Worm (Caenorhabditis elegans) whole organism, L2 larva: ENCODE measurements around the gene srh-208.
A peak's percentile ranks its signal among the peaks of the same experiment; 100 is the strongest.

Experiments
- C34F6.9 ChIP-seq: fragments of 150-350 bp; optimal IDR thresholded peaks from 2 replicates; lab custom pipeline; 2014; ENCODE audit warnings: missing biosample characterization, missing genetic modification characterization
- F13H6.1 ChIP-seq: sonication (generic microtip); optimal IDR thresholded peaks from 2 replicates; lab custom pipeline; 2016; ENCODE audit warnings: missing genetic modification characterization, missing compliant biosample characterization
- R02D3.7 ChIP-seq: fragments of 150-350 bp; optimal IDR thresholded peaks from 2 replicates; lab custom pipeline; 2014; ENCODE audit warnings: missing biosample characterization, missing genetic modification characterization
- Y55F3AM.14 ChIP-seq: fragments of 200-800 bp; sonication (Bioruptor generic); optimal IDR thresholded peaks from 2 replicates; lab custom pipeline; 2018; ENCODE audit warnings: mild to moderate bottlenecking, missing genetic modification characterization, missing compliant biosample characterization
- aly-2 ChIP-seq: fragments of 150-350 bp; optimal IDR thresholded peaks from 2 replicates; lab custom pipeline; 2014; ENCODE audit warnings: missing biosample characterization, missing genetic modification characterization
- ama-1 ChIP-seq: fragments of 150-350 bp; optimal IDR thresholded peaks from 2 replicates; lab custom pipeline; 2018; ENCODE audit warnings: inconsistent platforms
- ceh-16 ChIP-seq: fragments of 150-350 bp; optimal IDR thresholded peaks from 2 replicates; lab custom pipeline; 2014; ENCODE audit warnings: missing biosample characterization, missing genetic modification characterization
- crh-2 ChIP-seq: sonication (generic microtip); optimal IDR thresholded peaks from 2 replicates; lab custom pipeline; 2017; ENCODE audit warnings: missing biosample characterization, missing genetic modification characterization
- elt-1 ChIP-seq: fragments of 150-350 bp; optimal IDR thresholded peaks from 2 replicates; lab custom pipeline; 2014; ENCODE audit warnings: missing biosample characterization, missing genetic modification characterization
- elt-3 ChIP-seq: sonication (generic microtip); optimal IDR thresholded peaks from 2 replicates; lab custom pipeline; 2017; ENCODE audit warnings: missing biosample characterization, missing genetic modification characterization
- fos-1 ChIP-seq: fragments of 150-350 bp; optimal IDR thresholded peaks from 2 replicates; lab custom pipeline; 2014; ENCODE audit warnings: missing biosample characterization, missing genetic modification characterization
- lin-11 ChIP-seq: fragments of 150-350 bp; sonication (generic microtip); optimal IDR thresholded peaks from 2 replicates; lab custom pipeline; 2014; ENCODE audit warnings: missing biosample characterization, missing genetic modification characterization, inconsistent platforms, mixed read lengths
- lin-13 ChIP-seq: fragments of 150-350 bp; optimal IDR thresholded peaks from 2 replicates; lab custom pipeline; 2014; ENCODE audit warnings: missing biosample characterization, missing genetic modification reagents, missing genetic modification characterization
- lsy-2 ChIP-seq, 2 experiments: fragments of 150-350 bp in 1 of 2; sonication (generic microtip) in 1 of 2; optimal IDR thresholded peaks; 2 replicates each; lab custom pipeline; 2014 to 2017; ENCODE audit warnings: missing biosample characterization in 2 of 2, missing genetic modification characterization in 2 of 2
- mab-5 ChIP-seq: fragments of 150-350 bp; optimal IDR thresholded peaks from 2 replicates; lab custom pipeline; 2014; ENCODE audit warnings: missing biosample characterization, missing genetic modification characterization
- mbf-1 ChIP-seq: sonication (generic microtip); optimal IDR thresholded peaks from 2 replicates; lab custom pipeline; 2017; ENCODE audit warnings: missing biosample characterization, missing genetic modification characterization
- nhr-12 ChIP-seq: fragments of 150-350 bp; optimal IDR thresholded peaks from 2 replicates; lab custom pipeline; 2014; ENCODE audit warnings: missing biosample characterization, missing genetic modification characterization
- nhr-21 ChIP-seq: fragments of 150-350 bp; optimal IDR thresholded peaks from 2 replicates; lab custom pipeline; 2014; ENCODE audit warnings: missing biosample characterization, missing genetic modification characterization
- nhr-23 ChIP-seq: fragments of 150-350 bp; optimal IDR thresholded peaks from 2 replicates; lab custom pipeline; 2014; ENCODE audit warnings: missing biosample characterization, missing genetic modification reagents, missing genetic modification characterization
- nhr-237 ChIP-seq: fragments of 150-350 bp; optimal IDR thresholded peaks from 2 replicates; lab custom pipeline; 2014; ENCODE audit warnings: missing biosample characterization, missing genetic modification characterization
- nhr-25 ChIP-seq: fragments of 150-350 bp; sonication (generic microtip); optimal IDR thresholded peaks from 3 replicates; lab custom pipeline; 2014; ENCODE audit warnings: missing biosample characterization, missing genetic modification characterization
- sem-4 ChIP-seq: fragments of 150-350 bp; optimal IDR thresholded peaks from 2 replicates; lab custom pipeline; 2014; ENCODE audit warnings: missing biosample characterization, missing genetic modification reagents, missing genetic modification characterization
- skn-1 ChIP-seq: sonication (generic microtip); optimal IDR thresholded peaks from 2 replicates; lab custom pipeline; 2017; ENCODE audit warnings: missing biosample characterization, missing genetic modification characterization
- sma-3 ChIP-seq: sonication (generic microtip); optimal IDR thresholded peaks from 2 replicates; lab custom pipeline; 2016; ENCODE audit warnings: missing genetic modification reagents, missing genetic modification characterization, missing compliant biosample characterization
- sma-9 ChIP-seq, 2 experiments: fragments of 150-350 bp in 1 of 2; sonication (generic microtip) in 1 of 2; optimal IDR thresholded peaks; 2 replicates each; lab custom pipeline; 2014 to 2016; ENCODE audit warnings: missing genetic modification characterization in 2 of 2, mild to moderate bottlenecking in 1 of 2, missing biosample characterization in 1 of 2, missing compliant biosample characterization in 1 of 2, missing genetic modification reagents in 1 of 2, moderate library complexity in 1 of 2
- snpc-4 ChIP-seq: fragments of 150-350 bp; optimal IDR thresholded peaks from 2 replicates; lab custom pipeline; 2014; ENCODE audit warnings: missing biosample characterization, missing genetic modification characterization
- unc-39 ChIP-seq: fragments of 150-350 bp; optimal IDR thresholded peaks from 2 replicates; lab custom pipeline; 2014; ENCODE audit warnings: missing biosample characterization, missing genetic modification characterization
- unc-55 ChIP-seq: fragments of 150-350 bp; sonication (generic microtip); optimal IDR thresholded peaks from 3 replicates; lab custom pipeline; 2014; ENCODE audit warnings: missing biosample characterization, missing genetic modification reagents, missing genetic modification characterization
- unc-62 ChIP-seq: fragments of 150-350 bp; optimal IDR thresholded peaks from 2 replicates; lab custom pipeline; 2014; ENCODE audit warnings: missing biosample characterization, missing genetic modification reagents, missing genetic modification characterization
- zag-1 ChIP-seq: fragments of 150-350 bp; optimal IDR thresholded peaks from 2 replicates; lab custom pipeline; 2014; ENCODE audit warnings: missing biosample characterization, missing genetic modification characterization
- ztf-1 ChIP-seq: fragments of 200-800 bp; sonication (Bioruptor generic); conservative IDR thresholded peaks from 2 replicates; pipeline ENCODE4 v1.3.6; 2022; ENCODE audit warnings: missing genetic modification characterization, missing compliant biosample characterization
- ztf-11 ChIP-seq: sonication (generic microtip); optimal IDR thresholded peaks from 2 replicates; lab custom pipeline; 2017; ENCODE audit warnings: missing biosample characterization, missing genetic modification characterization
- ztf-4 ChIP-seq: fragments of 150-350 bp; optimal IDR thresholded peaks from 2 replicates; lab custom pipeline; 2014; ENCODE audit warnings: missing biosample characterization, missing genetic modification characterization

srh-208 gene

DNA sequence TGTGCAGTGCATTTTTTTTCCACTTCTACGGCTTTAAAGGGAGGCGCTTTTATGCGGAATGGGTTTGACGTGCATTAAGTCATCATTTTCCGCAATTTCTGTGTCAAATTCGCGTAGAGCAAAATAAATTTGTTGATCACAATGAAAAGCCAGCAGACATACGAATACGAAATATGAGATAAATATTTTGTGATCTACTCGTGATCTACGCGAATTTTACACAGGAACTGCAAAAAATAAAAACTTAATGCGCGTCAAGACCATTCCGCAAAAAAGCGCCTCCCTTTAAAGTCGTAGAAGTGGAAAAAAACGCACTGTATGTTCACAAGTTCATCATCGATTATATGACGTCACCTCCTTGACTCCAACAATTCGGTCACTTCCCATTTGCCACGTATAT, 5.8 kb upstream of the srh-208 start, which contains the start of gene C43D7.8:
Gene C43D7.8 (minus strand): TSS at position 101 of the 400 bp plus-strand sequence.
- no peak for TF ChIP-seq nhr-25
- TF ChIP-seq unc-62 = no peak
- no peak for TF ChIP-seq F13H6.1 (tag; lab: Kevin White, UChicago)
- TF ChIP-seq mab-5 (tag; lab: Kevin White, UChicago) = no peak
- TF ChIP-seq nhr-237 = no peak
- no peak for TF ChIP-seq nhr-21 (tag; lab: Kevin White, UChicago)
- TF ChIP-seq crh-2 (tag; lab: Kevin White, UChicago) = no peak
- TF ChIP-seq sem-4 = no peak

ce11 chrV:19312975-19313374, 4.2 kb upstream of the srh-208 start, which contains the start of gene fbxb-64:
Gene fbxb-64 (plus strand): TSS chrV:19313275.
- no peak for TF ChIP-seq sma-3 (GFP tag; lab: Kevin White, UChicago)
- TF ChIP-seq unc-55 = no peak
- TF ChIP-seq R02D3.7 (tag; lab: Kevin White, UChicago) = no peak
- no peak for TF ChIP-seq nhr-12 (tag; lab: Kevin White, UChicago)
- no peak for TF ChIP-seq ztf-1 (GFP tag; lab: Robert Waterston, UW)
- TF ChIP-seq aly-2 (tag; lab: Kevin White, UChicago) = no peak
- TF ChIP-seq nhr-21 (tag; lab: Kevin White, UChicago) = no peak
- no peak for TF ChIP-seq skn-1
- no peak for TF ChIP-seq ceh-16 (tag; lab: Kevin White, UChicago)
- no peak for TF ChIP-seq ama-1 (lab: Kevin White, UChicago)
- TF ChIP-seq, all 48 proteins: peak for 0

DNA sequence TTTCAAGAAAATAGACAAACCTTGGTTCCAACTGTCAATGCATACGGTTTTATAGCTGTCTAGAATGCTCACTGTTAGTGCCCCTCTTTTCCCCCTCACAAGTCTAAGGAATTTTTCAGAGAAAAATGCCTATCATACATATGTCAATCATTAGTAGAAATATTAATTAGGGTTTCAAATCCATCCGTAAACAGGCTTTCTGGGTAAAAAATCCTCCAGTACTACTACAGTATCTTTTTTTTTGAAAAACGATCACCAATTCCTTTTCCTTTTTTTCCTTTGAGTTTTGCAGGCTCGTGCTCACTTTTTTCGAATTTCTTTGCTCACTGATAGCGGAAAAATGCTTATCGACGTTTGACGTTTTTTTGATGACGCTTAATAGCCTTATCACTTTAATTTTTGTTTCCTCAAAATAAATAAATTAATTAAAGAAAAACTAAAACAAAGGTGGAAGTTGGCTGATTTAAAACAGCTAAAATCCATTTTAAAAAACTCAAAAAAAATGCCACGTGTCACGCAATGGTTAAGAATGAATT, 2.4 kb downstream of the srh-208 start, which contains the start of gene C43D7.7:
Gene C43D7.7 (minus strand): TSS at position 51 of the 536 bp plus-strand sequence.
- TF ChIP-seq ztf-11 (no peak), fos-1 (tag; lab: Kevin White, UChicago) (peak; percentile 38)

ce11 chrV:19320385-19320784, 3.2 kb downstream of the srh-208 start, which contains the start of gene sdz-6:
Gene sdz-6 (plus strand): TSS chrV:19320613.
- TF ChIP-seq lin-13 (GFP tag; lab: Kevin White, UChicago) = no peak
- TF ChIP-seq unc-39 (tag; lab: Kevin White, UChicago) = no peak
- no peak for TF ChIP-seq mbf-1 (tag; lab: Kevin White, UChicago)
- TF ChIP-seq C34F6.9 (tag; lab: Kevin White, UChicago) = no peak
- no peak for TF ChIP-seq lsy-2 (tag; optimal IDR thresholded peaks at IDR 0.05; lab: Kevin White, UChicago)
- no peak for TF ChIP-seq nhr-23 (tag; lab: Kevin White, UChicago)
- TF ChIP-seq F13H6.1 (tag; lab: Kevin White, UChicago) = no peak
- no peak for TF ChIP-seq zag-1 (tag; lab: Kevin White, UChicago)
- TF ChIP-seq sma-3 (GFP tag; lab: Kevin White, UChicago) = no peak
- no peak for TF ChIP-seq snpc-4
- TF ChIP-seq unc-55 = no peak
- TF ChIP-seq, all 48 proteins: peak for 0

- TF ChIP-seq Y55F3AM.14 (GFP tag; lab: Kevin White, UChicago) (no peak), sma-9 (GFP tag; optimal IDR thresholded peaks at IDR 0.05; lab: Kevin White, UChicago) (no peak), sma-9 (tag; optimal IDR thresholded peaks at IDR 0.05; lab: Kevin White, UChicago) (no peak), C34F6.9 (tag; lab: Kevin White, UChicago) (no peak)
These were observed 5.2 kb downstream of the srh-208 start, which contains the start of gene C43D7.4 for ce11 chrV:19322387-19322786. Gene C43D7.4 (minus strand): TSS chrV:19322487.

DNA sequence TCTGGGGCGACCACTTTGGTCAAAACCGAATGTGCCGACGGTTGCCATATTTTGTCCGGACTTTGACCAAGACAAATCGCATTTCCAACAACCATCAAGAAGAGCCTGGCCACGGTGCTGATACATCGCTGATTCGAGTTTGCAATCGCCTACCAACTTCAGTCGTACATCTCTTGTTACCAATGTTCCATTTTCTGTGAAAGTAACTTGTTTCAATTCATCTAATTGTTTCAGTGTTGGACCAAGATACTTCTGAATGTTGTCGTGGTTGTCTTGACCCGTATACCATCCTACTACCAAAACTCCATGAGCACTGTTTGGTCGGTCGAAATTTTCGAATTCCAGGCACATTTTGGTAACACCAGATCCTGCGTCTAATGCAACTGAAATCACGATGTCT, 8.3 kb downstream of the srh-208 start:
- TF ChIP-seq ztf-4 (no peak), snpc-4 (no peak), nhr-23 (tag; lab: Kevin White, UChicago) (no peak), elt-3 (no peak), mab-5 (tag; lab: Kevin White, UChicago) (no peak), ceh-16 (tag; lab: Kevin White, UChicago) (no peak), nhr-21 (tag; lab: Kevin White, UChicago) (no peak), elt-1 (tag; lab: Kevin White, UChicago) (no peak), C34F6.9 (tag; lab: Kevin White, UChicago) (no peak), R02D3.7 (tag; lab: Kevin White, UChicago) (no peak), lin-11 (tag; lab: Kevin White, UChicago) (no peak), ama-1 (lab: Kevin White, UChicago) (no peak), nhr-237 (no peak), Y55F3AM.14 (GFP tag; lab: Kevin White, UChicago) (no peak), unc-62 (no peak)
